Worm (Caenorhabditis elegans) whole organism, mixed stage, embryonic: ENCODE data around the gene F13A7.12.

Experiments
- M03D4.4 ChIP-seq: sonication (generic microtip); optimal IDR thresholded peaks from 2 replicates; lab custom pipeline; 2017; ENCODE audit warnings: mild to moderate bottlenecking, missing genetic modification characterization, missing compliant biosample characterization
- ceh-39 ChIP-seq: fragments of 150-350 bp; optimal IDR thresholded peaks from 2 replicates; lab custom pipeline; 2014; ENCODE audit warnings: missing biosample characterization, missing genetic modification characterization
- ceh-43 ChIP-seq: fragments of 200-800 bp; sonication (Bioruptor generic); optimal IDR thresholded peaks from 2 replicates; lab custom pipeline; 2018; ENCODE audit warnings: mild to moderate bottlenecking, missing genetic modification characterization, moderate library complexity, missing compliant biosample characterization
- ceh-83 ChIP-seq: fragments of 200-800 bp; sonication (Bioruptor generic); optimal IDR thresholded peaks from 2 replicates; lab custom pipeline; 2018; ENCODE audit warnings: mild to moderate bottlenecking, missing genetic modification characterization, missing compliant biosample characterization
- cnd-1 ChIP-seq: fragments of 200-800 bp; sonication (Bioruptor generic); optimal IDR thresholded peaks from 2 replicates; lab custom pipeline; 2018; ENCODE audit warnings: mild to moderate bottlenecking, missing genetic modification characterization, missing compliant biosample characterization
- drap-1 ChIP-seq: fragments of 200-800 bp; sonication (Bioruptor generic); optimal IDR thresholded peaks from 3 replicates; lab custom pipeline; 2018; ENCODE audit warnings: mild to moderate bottlenecking, missing genetic modification characterization, missing compliant biosample characterization
- elt-1 ChIP-seq: sonication (generic microtip); optimal IDR thresholded peaks from 2 replicates; lab custom pipeline; 2017; ENCODE audit warnings: missing genetic modification characterization, mild to moderate bottlenecking, missing compliant biosample characterization, antibody characterized with exemption, moderate library complexity, borderline replicate concordance; ENCODE audit not compliant: insufficient read depth
- elt-3 ChIP-seq: fragments of 150-350 bp; optimal IDR thresholded peaks from 2 replicates; lab custom pipeline; 2014; ENCODE audit warnings: missing biosample characterization, missing genetic modification characterization
- flh-1 ChIP-seq: fragments of 200-800 bp; sonication (Bioruptor generic); optimal IDR thresholded peaks from 2 replicates; lab custom pipeline; 2018; ENCODE audit warnings: mild to moderate bottlenecking, missing genetic modification characterization, moderate library complexity, missing compliant biosample characterization
- hlh-1 ChIP-seq: fragments of 150-350 bp; optimal IDR thresholded peaks from 2 replicates; lab custom pipeline; 2014; ENCODE audit warnings: missing biosample characterization, missing genetic modification reagents, missing genetic modification characterization
- lin-13 ChIP-seq: fragments of 150-350 bp; optimal IDR thresholded peaks from 2 replicates; lab custom pipeline; 2014; ENCODE audit warnings: missing biosample characterization, missing genetic modification characterization
- lin-32 ChIP-seq: fragments of 200-800 bp; sonication (Bioruptor generic); optimal IDR thresholded peaks from 2 replicates; lab custom pipeline; 2018; ENCODE audit warnings: mild to moderate bottlenecking, missing genetic modification characterization, missing compliant biosample characterization
- lsy-2 ChIP-seq: fragments of 150-350 bp; optimal IDR thresholded peaks from 2 replicates; lab custom pipeline; 2014; ENCODE audit warnings: missing biosample characterization, missing genetic modification characterization
- mls-2 ChIP-seq: sonication (generic microtip); optimal IDR thresholded peaks from 2 replicates; lab custom pipeline; 2016; ENCODE audit warnings: mild to moderate bottlenecking, missing genetic modification characterization, moderate library complexity, missing compliant biosample characterization
- nhr-2 ChIP-seq: fragments of 150-350 bp; optimal IDR thresholded peaks from 2 replicates; lab custom pipeline; 2014; ENCODE audit warnings: missing biosample characterization, missing genetic modification characterization
- nhr-237 ChIP-seq: fragments of 150-350 bp; optimal IDR thresholded peaks from 2 replicates; lab custom pipeline; 2014; ENCODE audit warnings: missing biosample characterization, missing genetic modification characterization
- nhr-28 ChIP-seq: fragments of 150-350 bp; optimal IDR thresholded peaks from 2 replicates; lab custom pipeline; 2014; ENCODE audit warnings: missing biosample characterization, missing genetic modification characterization
- nhr-76 ChIP-seq: sonication (generic microtip); optimal IDR thresholded peaks from 2 replicates; lab custom pipeline; 2017; ENCODE audit warnings: missing biosample characterization, missing genetic modification characterization
- pha-4 ChIP-seq: fragments of 150-350 bp; optimal IDR thresholded peaks from 2 replicates; lab custom pipeline; 2018; ENCODE audit warnings: missing biosample characterization, missing genetic modification reagents, missing genetic modification characterization
- sem-2 ChIP-seq: fragments of 200-800 bp; sonication (Bioruptor generic); optimal IDR thresholded peaks from 2 replicates; lab custom pipeline; 2018; ENCODE audit warnings: mild to moderate bottlenecking, missing genetic modification characterization, missing compliant biosample characterization
- snpc-4 ChIP-seq: fragments of 150-350 bp; optimal IDR thresholded peaks from 2 replicates; lab custom pipeline; 2014; ENCODE audit warnings: missing biosample characterization, missing genetic modification characterization
- sptf-1 ChIP-seq: sonication (generic microtip); optimal IDR thresholded peaks from 2 replicates; lab custom pipeline; 2017; ENCODE audit warnings: mild to moderate bottlenecking, missing genetic modification characterization, moderate library complexity, missing compliant biosample characterization
- unc-120 ChIP-seq: sonication (generic microtip); optimal IDR thresholded peaks from 2 replicates; lab custom pipeline; 2017; ENCODE audit warnings: missing genetic modification characterization, missing compliant biosample characterization; ENCODE audit not compliant: poor library complexity, severe bottlenecking
- unc-39 ChIP-seq: fragments of 150-350 bp; optimal IDR thresholded peaks from 2 replicates; lab custom pipeline; 2014; ENCODE audit warnings: missing biosample characterization, missing genetic modification characterization
- unc-62 ChIP-seq: fragments of 150-350 bp; optimal IDR thresholded peaks from 2 replicates; lab custom pipeline; 2014; ENCODE audit warnings: missing biosample characterization, missing genetic modification reagents, missing genetic modification characterization
- zip-8 ChIP-seq: fragments of 150-350 bp; optimal IDR thresholded peaks from 2 replicates; lab custom pipeline; 2014; ENCODE audit warnings: missing biosample characterization, missing genetic modification characterization
- ztf-11 ChIP-seq: fragments of 150-350 bp; optimal IDR thresholded peaks from 2 replicates; lab custom pipeline; 2014; ENCODE audit warnings: missing biosample characterization, missing genetic modification characterization

Gene F13A7.12

ce11 chrV:16370039-16370438 is 25.8 kb upstream of the F13A7.12 start (continued):
- TF ChIP-seq elt-1 (tag; lab: Kevin White, UChicago) (no peak), nhr-237 (tag; lab: Kevin White, UChicago) (no peak), unc-120 (tag; lab: Kevin White, UChicago) (peak; percentile 54), pha-4 (tag; lab: Kevin White, UChicago) (peak; percentile 48), snpc-4 (no peak), nhr-2 (no peak), ceh-39 (tag; lab: Kevin White, UChicago) (no peak), mls-2 (tag; lab: Kevin White, UChicago) (peak; percentile 82), cnd-1 (peak; percentile 84)

ce11 chrV:16374676-16375075 is 21.2 kb upstream of the F13A7.12 start, which contains the start of gene srv-34:
Gene srv-34, minus strand, starts transcription at chrV:16374776.
- TF ChIP-seq nhr-2 (no peak), unc-62 (GFP tag; lab: Kevin White, UChicago) (no peak), ceh-83 (no peak), mls-2 (tag; lab: Kevin White, UChicago) (no peak), M03D4.4 (no peak), lin-32 (no peak), sptf-1 (tag; lab: Kevin White, UChicago) (no peak), unc-39 (tag; lab: Kevin White, UChicago) (no peak), drap-1 (GFP tag; lab: Kevin White, UChicago) (no peak), nhr-28 (tag; lab: Kevin White, UChicago) (no peak), flh-1 (GFP tag; lab: Kevin White, UChicago) (no peak), snpc-4 (no peak), nhr-237 (tag; lab: Kevin White, UChicago) (no peak)

ce11 chrV:16376430-16376948 is 19.4 kb upstream of the F13A7.12 start:
- TF ChIP-seq zip-8: no peak
- no peak for TF ChIP-seq ceh-39 (tag; lab: Kevin White, UChicago)

- no peak for TF ChIP-seq drap-1 (GFP tag; lab: Kevin White, UChicago)
- TF ChIP-seq elt-1 (tag; lab: Kevin White, UChicago): no peak
- TF ChIP-seq ztf-11 (tag; lab: Kevin White, UChicago): no peak
- TF ChIP-seq lin-13 (tag; lab: Kevin White, UChicago): no peak
- no peak for TF ChIP-seq ceh-39 (tag; lab: Kevin White, UChicago)
- TF ChIP-seq unc-120 (tag; lab: Kevin White, UChicago): no peak
- TF ChIP-seq pha-4 (tag; lab: Kevin White, UChicago): no peak
- no peak for TF ChIP-seq flh-1 (GFP tag; lab: Kevin White, UChicago)
- no peak for TF ChIP-seq cnd-1
- TF ChIP-seq mls-2 (tag; lab: Kevin White, UChicago): no peak
- no peak for TF ChIP-seq nhr-2
- no peak for TF ChIP-seq unc-62 (GFP tag; lab: Kevin White, UChicago)
- TF ChIP-seq hlh-1 (tag; lab: Kevin White, UChicago): no peak
- TF ChIP-seq ceh-43 (GFP tag; lab: Kevin White, UChicago): no peak
- TF ChIP-seq nhr-28 (tag; lab: Kevin White, UChicago): no peak
- no peak for TF ChIP-seq nhr-237 (tag; lab: Kevin White, UChicago)
- no peak for TF ChIP-seq sem-2 (GFP tag; lab: Kevin White, UChicago)
- TF ChIP-seq M03D4.4: no peak
- no peak for TF ChIP-seq sptf-1 (tag; lab: Kevin White, UChicago)
Observed at ce11 chrV:16377188-16377587, 18.7 kb upstream of the F13A7.12 start.

ce11 chrV:16377849-16378248 is 18.0 kb upstream of the F13A7.12 start, which contains the start of gene F13A7.1:
Gene F13A7.1, minus strand, starts transcription at chrV:16377949.
- TF ChIP-seq cnd-1: no peak
- no peak for TF ChIP-seq lsy-2 (tag; lab: Kevin White, UChicago)
- TF ChIP-seq hlh-1 (tag; lab: Kevin White, UChicago): no peak
- TF ChIP-seq unc-39 (tag; lab: Kevin White, UChicago): no peak
- no peak for TF ChIP-seq elt-3 (tag; lab: Kevin White, UChicago)
- TF ChIP-seq nhr-2: no peak
- no peak for TF ChIP-seq zip-8
- TF ChIP-seq flh-1 (GFP tag; lab: Kevin White, UChicago): no peak
- TF ChIP-seq nhr-237 (tag; lab: Kevin White, UChicago): no peak
- no peak for TF ChIP-seq elt-1 (tag; lab: Kevin White, UChicago)
- no peak for TF ChIP-seq ceh-39 (tag; lab: Kevin White, UChicago)
- TF ChIP-seq nhr-76 (tag; lab: Kevin White, UChicago): no peak
- no peak for TF ChIP-seq lin-13 (tag; lab: Kevin White, UChicago)
- no peak for TF ChIP-seq sptf-1 (tag; lab: Kevin White, UChicago)
- TF ChIP-seq, all 35 proteins: peak for 0
